Worm (Caenorhabditis elegans) whole organism, mixed stage, embryonic: ENCODE results near the gene pdi-6.

ENCODE experiments used
- ces-1 ChIP-seq: fragments of 150-350 bp; optimal IDR thresholded peaks from 2 replicates; lab custom pipeline; 2014; ENCODE audit warnings: missing biosample characterization, missing genetic modification reagents, missing genetic modification characterization
- zip-8 ChIP-seq: fragments of 150-350 bp; optimal IDR thresholded peaks from 2 replicates; lab custom pipeline; 2014; ENCODE audit warnings: missing biosample characterization, missing genetic modification characterization

The pdi-6 gene

DNA sequence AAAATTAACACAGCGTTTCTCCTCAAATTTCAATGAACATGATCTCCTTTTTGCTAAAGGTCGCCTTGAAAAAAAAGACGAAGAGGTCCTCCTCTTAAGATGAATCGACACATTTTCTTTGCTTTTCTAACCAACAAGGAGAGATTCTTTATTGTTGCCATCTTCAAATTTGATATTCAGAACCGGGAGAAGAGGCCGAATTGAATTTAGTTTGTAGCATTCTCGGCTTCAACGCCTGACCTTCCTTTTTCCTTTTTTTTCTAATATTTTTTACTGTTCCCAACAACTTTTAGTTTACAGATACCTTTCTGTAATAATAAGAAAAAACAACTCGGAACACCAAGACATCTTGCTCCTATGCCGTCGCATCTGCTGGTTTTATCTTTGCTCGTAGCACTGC, 48.6 kb downstream of the pdi-6 start, which contains the start of gene cah-5:
TSS of gene cah-5 (plus strand) at position 301 of the 400 bp plus-strand sequence.
- TF ChIP-seq ces-1 (GFP tag; lab: Kevin White, UChicago), result peak; percentile 26
- TF ChIP-seq zip-8, result no peak
- TF ChIP-seq, all 35 proteins: peak for 1
